Worm (Caenorhabditis elegans): Measurements from ENCODE around the gene kin-19.

- no peak for TF ChIP-seq tbx-11 (GFP tag; IDR thresholded peaks at IDR 0.05)
- no peak for TF ChIP-seq hmbx-1 (tag; optimal IDR thresholded peaks at IDR 0.05)
- TF ChIP-seq flt-1 (GFP tag; IDR thresholded peaks at IDR 0.05), result no peak
- TF ChIP-seq ama-1 (optimal IDR thresholded peaks at IDR 0.05), result no peak
- no peak for TF ChIP-seq tra-4 (tag; optimal IDR thresholded peaks at IDR 0.05)
- no peak for TF ChIP-seq ets-7 (tag; optimal IDR thresholded peaks at IDR 0.05)
- no peak for TF ChIP-seq hnd-1 (tag; optimal IDR thresholded peaks at IDR 0.05)
- no peak for TF ChIP-seq B0310.2 (tag; optimal IDR thresholded peaks at IDR 0.05)
- TF ChIP-seq aly-1 (tag; optimal IDR thresholded peaks at IDR 0.05), result no peak
- no peak for TF ChIP-seq sea-1 (GFP tag; conservative IDR thresholded peaks at IDR 0.05)
- no peak for TF ChIP-seq scrt-1 (GFP tag; IDR thresholded peaks at IDR 0.05)
- no peak for TF ChIP-seq F13C5.2 (tag; optimal IDR thresholded peaks at IDR 0.05)
- TF ChIP-seq ceh-13 (GFP tag; optimal IDR thresholded peaks at IDR 0.05), result no peak
These were observed 37.3 kb downstream of the kin-19 start for ce11 chrIII:4049150-4049549.

All from whole organism, early embryonic.